Worm (Caenorhabditis elegans) whole organism, midembryonic: ENCODE data around the gene srw-97.
"Not testable (repeated sequence)": the region's sequence is repeated elsewhere in the genome, so short reads cannot be mapped to it uniquely, and the experiment has no call there.

Experiments used
- T22C8.4 ChIP-seq: fragments of 200-800 bp; sonication (Bioruptor generic); IDR thresholded peaks from 2 replicates; pipeline ENCODE4 v1.3.6; 2022; ENCODE audit warnings: missing genetic modification characterization, missing compliant biosample characterization
- cog-1 ChIP-seq: sonication (generic microtip); optimal IDR thresholded peaks from 2 replicates; lab custom pipeline; 2016; ENCODE audit warnings: missing genetic modification characterization, missing compliant biosample characterization
- flt-1 ChIP-seq: fragments of 200-800 bp; sonication (Bioruptor generic); IDR thresholded peaks from 2 replicates; pipeline ENCODE4 v1.3.6; 2022; ENCODE audit warnings: missing genetic modification characterization, missing compliant biosample characterization
- klf-2 ChIP-seq: fragments of 200-800 bp; sonication (Bioruptor generic); conservative IDR thresholded peaks from 2 replicates; pipeline ENCODE4 v1.3.6; 2022; ENCODE audit warnings: missing genetic modification reagents, missing genetic modification characterization, missing compliant biosample characterization
- med-1 ChIP-seq: sonication (generic microtip); optimal IDR thresholded peaks from 2 replicates; lab custom pipeline; 2017; ENCODE audit warnings: missing genetic modification characterization, mild to moderate bottlenecking, missing compliant biosample characterization, antibody characterized with exemption, missing genetic modification reagents; ENCODE audit not compliant: insufficient read depth
- ref-1 ChIP-seq: fragments of 200-800 bp; sonication (Bioruptor generic); conservative IDR thresholded peaks from 2 replicates; pipeline ENCODE4 v1.3.6; 2022; ENCODE audit warnings: missing genetic modification reagents, missing genetic modification characterization, missing compliant biosample characterization
- tab-1 ChIP-seq: fragments of 200-800 bp; sonication (Bioruptor generic); IDR thresholded peaks from 2 replicates; pipeline ENCODE4 v1.3.6; 2022; ENCODE audit warnings: missing genetic modification characterization, missing compliant biosample characterization
- ztf-23 ChIP-seq: fragments of 200-800 bp; sonication (Bioruptor generic); IDR thresholded peaks from 2 replicates; pipeline ENCODE4 v1.3.6; 2022; ENCODE audit warnings: missing genetic modification reagents, missing genetic modification characterization, missing compliant biosample characterization
- ztf-29 ChIP-seq: fragments of 200-800 bp; sonication (Bioruptor generic); IDR thresholded peaks from 2 replicates; pipeline ENCODE4 v1.3.6; 2022; ENCODE audit warnings: missing genetic modification reagents, missing genetic modification characterization, missing compliant biosample characterization

Gene srw-97

ce11 chrII:1644777-1645348 lies 23.9 kb downstream of the srw-97 start, which contains the start of gene ZC204.6:
Gene ZC204.6, minus strand, starts transcription at chrII:1644827.
- TF ChIP-seq T22C8.4 (GFP tag; lab: Robert Waterston, UW) (no peak), ztf-29 (GFP tag; lab: Robert Waterston, UW) (no peak), klf-2 (no peak), ztf-23 (GFP tag; lab: Robert Waterston, UW) (no peak), tab-1 (GFP tag; lab: Robert Waterston, UW) (no peak), cog-1 (tag; lab: Kevin White, UChicago) (no peak), flt-1 (GFP tag; lab: Robert Waterston, UW) (no peak)

- TF ChIP-seq ref-1 (GFP tag; lab: Robert Waterston, UW) (no peak), ztf-23 (GFP tag; lab: Robert Waterston, UW) (no peak), tab-1 (GFP tag; lab: Robert Waterston, UW) (no peak), ztf-29 (GFP tag; lab: Robert Waterston, UW) (no peak), flt-1 (GFP tag; lab: Robert Waterston, UW) (no peak), cog-1 (tag; lab: Kevin White, UChicago) (no peak), T22C8.4 (GFP tag; lab: Robert Waterston, UW) (no peak), med-1 (no peak), klf-2 (no peak)
These were observed 28.3 kb downstream of the srw-97 start, which contains the start of gene srh-72 for ce11 chrII:1640496-1640895. Gene srh-72, minus strand, starts transcription at chrII:1640596.

ce11 chrII:1636392-1636791 lies 32.4 kb downstream of the srw-97 start, which contains the start of gene srg-20:
Gene srg-20, plus strand, starts transcription at chrII:1636692.
- TF ChIP-seq ztf-29, tab-1, ztf-23 (GFP tag; lab: Robert Waterston, UW): not testable (repeated sequence)

DNA sequence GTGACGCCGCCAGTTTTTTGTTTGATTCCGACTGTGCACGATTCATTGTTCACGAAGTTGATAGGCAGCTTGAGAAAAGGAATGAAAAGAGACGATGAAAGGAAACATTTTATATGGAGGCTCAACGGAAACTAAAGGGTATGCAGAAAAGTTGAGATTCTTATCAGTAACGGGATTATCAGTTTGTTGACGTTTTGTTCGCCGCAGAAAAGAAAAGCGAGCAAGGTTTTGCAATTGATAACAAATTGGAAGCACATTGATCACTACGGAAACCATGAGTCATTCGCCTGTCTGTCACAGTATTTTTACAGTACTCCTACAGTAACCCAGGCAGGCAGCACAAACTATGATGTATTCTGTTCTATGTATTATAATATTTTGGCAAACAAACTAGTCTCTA lies 32.8 kb downstream of the srw-97 start:
- TF ChIP-seq ztf-23 (GFP tag; lab: Robert Waterston, UW) (no peak), klf-2 (no peak), T22C8.4 (GFP tag; lab: Robert Waterston, UW) (no peak), ref-1 (GFP tag; lab: Robert Waterston, UW) (no peak)

ce11 chrII:1633490-1633889 lies 35.3 kb downstream of the srw-97 start, which contains the start of gene C08E3.1:
Gene C08E3.1, plus strand, starts transcription at chrII:1633790.
- TF ChIP-seq T22C8.4 (GFP tag; lab: Robert Waterston, UW); cog-1 (tag; lab: Kevin White, UChicago); flt-1 (GFP tag; lab: Robert Waterston, UW): not testable (repeated sequence)

ce11 chrII:1632216-1632615 lies 36.6 kb downstream of the srw-97 start, which contains the start of gene C08E3.13:
Gene C08E3.13, minus strand, starts transcription at chrII:1632316.
- TF ChIP-seq ztf-29 (GFP tag; lab: Robert Waterston, UW); med-1; tab-1 (GFP tag; lab: Robert Waterston, UW): not testable (repeated sequence)

- TF ChIP-seq flt-1 (GFP tag; lab: Robert Waterston, UW); ref-1 (GFP tag; lab: Robert Waterston, UW); cog-1 (tag; lab: Kevin White, UChicago): not testable (repeated sequence)
These were observed 41.0 kb downstream of the srw-97 start, which contains the start of gene C08E3.15 for ce11 chrII:1627783-1628182. Gene C08E3.15, minus strand, starts transcription at chrII:1627883.

DNA sequence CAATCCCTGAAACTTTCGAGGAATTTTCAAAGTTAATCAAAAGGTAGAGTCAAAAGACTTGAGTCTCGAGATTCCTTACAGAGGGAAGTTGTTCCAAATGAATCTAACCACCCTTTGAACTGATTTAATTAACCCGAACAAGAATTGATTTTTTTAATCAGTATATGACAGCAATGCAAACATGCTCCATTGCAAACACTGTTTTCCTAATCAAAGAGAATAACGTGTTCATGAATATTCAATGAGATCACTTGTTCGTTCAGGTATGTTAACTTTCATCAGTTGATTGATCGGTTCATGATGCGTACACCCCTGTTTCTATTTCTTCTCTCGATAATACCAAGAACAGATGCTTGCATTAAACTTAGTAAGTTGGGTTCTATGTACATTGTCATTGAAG lies 43.1 kb downstream of the srw-97 start, which contains the start of gene C08E3.14:
Gene C08E3.14 (plus strand): TSS at position 301 of the 400 bp plus-strand sequence.
- TF ChIP-seq ztf-23 (GFP tag; lab: Robert Waterston, UW): no peak
- TF ChIP-seq ztf-29 (GFP tag; lab: Robert Waterston, UW): no peak
- no peak for TF ChIP-seq tab-1 (GFP tag; lab: Robert Waterston, UW)
- no peak for TF ChIP-seq flt-1 (GFP tag; lab: Robert Waterston, UW)
- TF ChIP-seq T22C8.4 (GFP tag; lab: Robert Waterston, UW): no peak
- TF ChIP-seq klf-2: no peak
- no peak for TF ChIP-seq ref-1 (GFP tag; lab: Robert Waterston, UW)
- TF ChIP-seq med-1: no peak
- no peak for TF ChIP-seq cog-1 (tag; lab: Kevin White, UChicago)

DNA sequence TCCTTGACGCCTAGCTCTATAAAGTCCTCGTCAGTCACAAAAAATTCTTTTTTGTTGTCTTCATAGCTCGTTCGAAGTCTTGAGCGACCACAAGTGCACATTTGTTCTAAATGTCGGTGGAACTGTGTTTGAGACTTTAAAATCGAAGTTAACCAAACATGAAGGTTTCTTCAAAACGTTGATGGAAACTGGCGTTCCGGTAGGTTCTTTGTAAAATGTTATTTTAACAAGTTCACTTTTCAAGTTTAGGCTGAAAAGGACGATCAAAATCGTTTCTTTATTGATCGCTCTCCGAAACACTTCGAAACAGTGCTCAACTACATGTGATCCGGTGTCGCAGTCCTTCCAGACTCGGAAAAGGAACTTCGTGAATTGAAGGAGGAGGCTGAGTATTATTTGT lies 44.2 kb downstream of the srw-97 start, which contains the start of gene fbxa-160:
Gene fbxa-160 (minus strand): TSS at position 101 of the 400 bp plus-strand sequence.
- TF ChIP-seq klf-2 (no peak), med-1 (no peak), flt-1 (GFP tag; lab: Robert Waterston, UW) (no peak), ztf-23 (GFP tag; lab: Robert Waterston, UW) (no peak)

DNA sequence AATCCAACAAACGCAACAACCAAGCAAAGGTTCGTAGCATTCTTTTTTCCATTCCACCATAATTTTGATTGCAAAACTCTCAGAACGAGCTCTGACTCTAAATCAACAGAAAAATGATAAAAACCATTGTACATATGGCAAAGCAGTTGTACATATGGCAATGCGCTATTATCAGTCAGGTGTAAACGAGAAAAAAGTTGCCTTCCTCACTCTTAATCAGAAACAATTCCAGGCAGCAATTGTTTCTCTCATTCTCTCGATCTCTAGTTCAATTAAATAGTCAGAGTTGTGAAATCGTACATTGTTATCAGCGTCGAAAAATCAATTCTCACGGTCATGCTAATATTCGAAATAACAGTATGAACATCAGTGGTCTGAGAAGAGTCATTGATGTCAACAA lies 47.0 kb downstream of the srw-97 start:
- TF ChIP-seq cog-1 (tag; lab: Kevin White, UChicago) (no peak), T22C8.4 (GFP tag; lab: Robert Waterston, UW) (no peak), tab-1 (GFP tag; lab: Robert Waterston, UW) (no peak), flt-1 (GFP tag; lab: Robert Waterston, UW) (no peak), ztf-23 (GFP tag; lab: Robert Waterston, UW) (no peak), med-1 (no peak), klf-2 (no peak), ztf-29 (GFP tag; lab: Robert Waterston, UW) (no peak), ref-1 (GFP tag; lab: Robert Waterston, UW) (no peak)
